Fruit fly (Drosophila melanogaster): ENCODE measurements around the gene CG10428.

Gene CG10428

DNA sequence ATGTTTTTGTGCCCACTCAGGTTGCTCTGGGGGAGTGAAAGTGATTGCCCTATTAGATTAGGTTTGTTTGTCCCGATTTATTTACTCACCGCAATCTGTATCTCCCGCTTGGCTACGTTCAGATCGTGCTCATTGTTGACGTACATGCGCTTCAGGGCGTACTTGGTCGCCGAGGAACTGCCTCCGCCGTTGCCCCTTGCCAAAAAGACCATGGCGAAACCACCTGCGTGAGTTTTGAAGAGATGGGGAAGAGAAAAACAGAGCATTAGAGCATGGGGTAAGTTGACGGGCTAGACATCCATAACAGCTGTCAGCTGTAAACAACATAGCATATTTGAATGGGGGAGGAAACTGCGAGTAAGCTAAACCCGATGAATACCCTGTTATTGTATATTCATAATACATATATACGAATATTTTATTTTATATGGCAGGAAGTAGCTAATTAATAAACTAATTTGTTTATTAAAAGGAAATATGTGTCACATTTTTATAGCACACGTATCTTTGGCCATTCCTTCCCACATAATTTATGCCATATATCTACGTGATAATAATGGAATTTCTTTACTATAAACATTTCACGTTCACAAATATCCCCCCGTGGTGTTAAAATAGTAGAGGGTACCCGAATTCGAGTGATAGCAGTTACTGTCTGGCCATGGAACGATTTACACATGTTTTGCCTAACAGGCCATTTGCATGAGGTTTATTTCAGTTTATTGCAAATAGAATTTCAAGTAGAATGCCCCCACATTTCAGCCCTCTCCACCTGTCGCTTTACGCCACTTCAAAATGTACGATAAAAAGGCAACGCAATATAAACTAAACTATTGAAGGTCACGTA, 16.9 kb downstream of the CG10428 start (continued):
- no peak for TF ChIP-seq CG11085 (GFP tag; IDR thresholded peaks at IDR 0.05)
- peak; percentile 53 for TF ChIP-seq grau (tag; optimal IDR thresholded peaks at IDR 0.05)
- TF ChIP-seq B-H1 (GFP tag; IDR thresholded peaks at IDR 0.05) = no peak
- no peak for TF ChIP-seq CG5245 (GFP tag; optimal IDR thresholded peaks at IDR 0.05)
- no peak for TF ChIP-seq ap (GFP tag; IDR thresholded peaks at IDR 0.05)
- TF ChIP-seq CG17186 (GFP tag; optimal IDR thresholded peaks at IDR 0.05) = no peak
- no peak for TF ChIP-seq CG3407 (GFP tag; optimal IDR thresholded peaks at IDR 0.05)
- TF ChIP-seq CG13287 (GFP tag; IDR thresholded peaks at IDR 0.05; ENCODE audit: partially characterized antibody) = no peak
- TF ChIP-seq seq (GFP tag; IDR thresholded peaks at IDR 0.05) = no peak
- TF ChIP-seq CG5180 (GFP tag; optimal IDR thresholded peaks at IDR 0.05) = no peak
- no peak for TF ChIP-seq sr (GFP tag; IDR thresholded peaks at IDR 0.05)
- TF ChIP-seq CG7839 (tag; optimal IDR thresholded peaks at IDR 0.05) = peak; percentile 49
- TF ChIP-seq dan (GFP tag; IDR thresholded peaks at IDR 0.05) = no peak
- TF ChIP-seq CG1024 (GFP tag; IDR thresholded peaks at IDR 0.05) = no peak
- TF ChIP-seq abd-A (tag; optimal IDR thresholded peaks at IDR 0.05) = no peak
- no peak for TF ChIP-seq Chrac-16 (GFP tag; optimal IDR thresholded peaks at IDR 0.05)
- TF ChIP-seq fd64A (GFP tag; optimal IDR thresholded peaks at IDR 0.05) = no peak
- TF ChIP-seq CG6683 (GFP tag; optimal IDR thresholded peaks at IDR 0.05) = no peak
- no peak for TF ChIP-seq sqz (GFP tag; optimal IDR thresholded peaks at IDR 0.05)
- TF ChIP-seq cad (GFP tag; optimal IDR thresholded peaks at IDR 0.05) = no peak
- TF ChIP-seq ttk (GFP tag; IDR thresholded peaks at IDR 0.05) = no peak
- TF ChIP-seq klu (GFP tag; IDR thresholded peaks at IDR 0.05) = 0 out of 2 replicates have a peak, but pooled peaks have one; percentile 6
- TF ChIP-seq CG6654 (GFP tag; optimal IDR thresholded peaks at IDR 0.05) = no peak
- no peak for TF ChIP-seq Side (GFP tag; optimal IDR thresholded peaks at IDR 0.05)
- no peak for TF ChIP-seq CG15601 (tag; optimal IDR thresholded peaks at IDR 0.05)
- TF ChIP-seq chif (GFP tag; optimal IDR thresholded peaks at IDR 0.05) = no peak
- TF ChIP-seq TFAM (GFP tag; optimal IDR thresholded peaks at IDR 0.05) = no peak
- TF ChIP-seq CG13123 (GFP tag; optimal IDR thresholded peaks at IDR 0.05) = no peak
- no peak for TF ChIP-seq CG31388 (GFP tag; optimal IDR thresholded peaks at IDR 0.05)
- no peak for TF ChIP-seq CG15073 (GFP tag; optimal IDR thresholded peaks at IDR 0.05)
- TF ChIP-seq Elba2 (GFP tag; optimal IDR thresholded peaks at IDR 0.05) = no peak
- TF ChIP-seq CG7963 (GFP tag; IDR thresholded peaks at IDR 0.05; ENCODE audit: partially characterized antibody) = no peak
- TF ChIP-seq p53 (GFP tag; optimal IDR thresholded peaks at IDR 0.05) = no peak
- no peak for TF ChIP-seq da (GFP tag; optimal IDR thresholded peaks at IDR 0.05)
- TF ChIP-seq CG33557 (GFP tag; optimal IDR thresholded peaks at IDR 0.05) = no peak
- no peak for TF ChIP-seq fru (optimal IDR thresholded peaks at IDR 0.05)
- no peak for TF ChIP-seq Hey (tag; optimal IDR thresholded peaks at IDR 0.05)
- no peak for TF ChIP-seq ssp (GFP tag; IDR thresholded peaks at IDR 0.05)
- peak; percentile 74; the same call in 1 of the 4 replicates for TF ChIP-seq chinmo (GFP tag; IDR thresholded peaks at IDR 0.05; ENCODE audit: partially characterized antibody)
- no peak for TF ChIP-seq Gug (GFP tag; IDR thresholded peaks at IDR 0.05)
- no peak for TF ChIP-seq CG18476 (GFP tag; optimal IDR thresholded peaks at IDR 0.05)
- peak; percentile 29 for TF ChIP-seq Med (GFP tag)
- no peak for TF ChIP-seq wek (GFP tag; optimal IDR thresholded peaks at IDR 0.05)
- no peak for TF ChIP-seq stc (GFP tag; IDR thresholded peaks at IDR 0.05)
- TF ChIP-seq Pdp1 (GFP tag; optimal IDR thresholded peaks at IDR 0.05) = no peak
- peak; percentile 28 for TF ChIP-seq Oli (tag; optimal IDR thresholded peaks at IDR 0.05)
- TF ChIP-seq chn (GFP tag; optimal IDR thresholded peaks at IDR 0.05) = no peak
- TF ChIP-seq CG31365 (tag; optimal IDR thresholded peaks at IDR 0.05) = no peak
- no peak for TF ChIP-seq ase (GFP tag; IDR thresholded peaks at IDR 0.05)
- TF ChIP-seq Jarid2 (GFP tag; optimal IDR thresholded peaks at IDR 0.05) = no peak
